Worm (Caenorhabditis elegans) whole organism, young adult: ENCODE results near the gene frm-10.
A peak's percentile ranks its signal among the peaks of the same experiment; 100 is the strongest.

ENCODE experiments used
- B0035.1 ChIP-seq: sonication (generic microtip); optimal IDR thresholded peaks from 2 replicates; lab custom pipeline; 2016; ENCODE audit warnings: missing genetic modification characterization, mild to moderate bottlenecking, missing compliant biosample characterization, missing genotype, missing genetic modification reagents
- B0336.3 ChIP-seq: fragments of 200-800 bp; sonication (Bioruptor generic); IDR thresholded peaks from 2 replicates; pipeline ENCODE4 v1.3.6; 2022; ENCODE audit warnings: missing genetic modification characterization, missing compliant biosample characterization
- C06A6.2 ChIP-seq: fragments of 200-800 bp; sonication (Bioruptor generic); conservative IDR thresholded peaks from 2 replicates; pipeline ENCODE4 v1.3.6; 2022; ENCODE audit warnings: missing genetic modification characterization, missing compliant biosample characterization
- D2030.7 ChIP-seq: fragments of 200-800 bp; sonication (Bioruptor generic); IDR thresholded peaks from 2 replicates; pipeline ENCODE4 v1.3.6; 2022; ENCODE audit warnings: missing genetic modification reagents, missing genetic modification characterization, missing compliant biosample characterization
- F23B12.7 ChIP-seq: sonication (generic microtip); optimal IDR thresholded peaks from 2 replicates; lab custom pipeline; 2017; ENCODE audit warnings: missing genetic modification characterization, mild to moderate bottlenecking, missing compliant biosample characterization, antibody characterized with exemption, moderate library complexity; ENCODE audit not compliant: insufficient read depth
- F39B2.1 ChIP-seq: fragments of 200-800 bp; sonication (Bioruptor generic); IDR thresholded peaks from 2 replicates; pipeline ENCODE4 v1.3.6; 2022; ENCODE audit warnings: missing genetic modification reagents, missing genetic modification characterization, missing compliant biosample characterization
- F57A8.1 ChIP-seq: fragments of 200-800 bp; sonication (Bioruptor generic); optimal IDR thresholded peaks from 2 replicates; lab custom pipeline; 2018; ENCODE audit warnings: mild to moderate bottlenecking, missing genetic modification characterization, moderate library complexity, missing compliant biosample characterization
- K11D2.4 ChIP-seq: fragments of 200-800 bp; sonication (Bioruptor generic); IDR thresholded peaks from 2 replicates; pipeline ENCODE4 v1.3.6; 2022; ENCODE audit warnings: missing genetic modification reagents, missing genetic modification characterization, missing compliant biosample characterization
- T26A5.8 ChIP-seq: sonication (generic microtip); optimal IDR thresholded peaks from 2 replicates; lab custom pipeline; 2016; ENCODE audit warnings: missing genetic modification characterization, missing compliant biosample characterization
- ZK185.1 ChIP-seq: sonication (generic microtip); optimal IDR thresholded peaks from 2 replicates; lab custom pipeline; 2016; ENCODE audit warnings: mild to moderate bottlenecking, missing genetic modification characterization, missing compliant biosample characterization; ENCODE audit not compliant: poor library complexity, severe bottlenecking
- ama-1 ChIP-seq, 3 experiments: fragments of 150-350 bp in 1 of 3; sonication (generic microtip) in 2 of 3; optimal IDR thresholded peaks; 2 replicates each; lab custom pipeline; 2014 to 2018; ENCODE audit warnings: missing biosample characterization in 2 of 3, missing genetic modification characterization in 2 of 3, missing genetic modification reagents in 2 of 3
- atf-7 ChIP-seq: sonication (generic microtip); optimal IDR thresholded peaks from 2 replicates; lab custom pipeline; 2017; ENCODE audit warnings: mild to moderate bottlenecking, missing genetic modification characterization, missing compliant biosample characterization
- attf-3 ChIP-seq: fragments of 200-800 bp; sonication (Bioruptor generic); conservative IDR thresholded peaks from 2 replicates; pipeline ENCODE4 v1.3.6; 2022; ENCODE audit warnings: missing genetic modification reagents, missing genetic modification characterization, missing compliant biosample characterization
- attf-5 ChIP-seq: fragments of 200-800 bp; sonication (Bioruptor generic); optimal IDR thresholded peaks from 2 replicates; lab custom pipeline; 2018; ENCODE audit warnings: mild to moderate bottlenecking, missing genetic modification characterization, missing compliant biosample characterization
- cebp-1 ChIP-seq, 2 experiments: fragments of 200-800 bp in 1 of 2; sonication (Bioruptor generic) in 1 of 2; sonication (generic microtip) in 1 of 2; IDR thresholded peaks in 1 of 2; optimal IDR thresholded peaks in 1 of 2; 2 replicates each; pipeline versions ENCODE4 v1.3.6 to Lab custom; 2017 to 2022; ENCODE audit warnings: missing compliant biosample characterization in 2 of 2, missing genetic modification characterization in 2 of 2, mild to moderate bottlenecking in 1 of 2, missing genetic modification reagents in 1 of 2, moderate library complexity in 1 of 2
- ceh-27 ChIP-seq: fragments of 200-800 bp; sonication (Bioruptor generic); optimal IDR thresholded peaks from 2 replicates; lab custom pipeline; 2018; ENCODE audit warnings: mild to moderate bottlenecking, missing genetic modification characterization, moderate library complexity, missing compliant biosample characterization
- dox-1 ChIP-seq: fragments of 200-800 bp; sonication (Bioruptor generic); IDR thresholded peaks from 2 replicates; pipeline ENCODE4 v1.3.6; 2022; ENCODE audit warnings: missing genetic modification reagents, missing genetic modification characterization, missing compliant biosample characterization
- egl-44 ChIP-seq: fragments of 200-800 bp; sonication (Bioruptor generic); IDR thresholded peaks from 2 replicates; pipeline ENCODE4 v1.3.6; 2022; ENCODE audit warnings: missing genetic modification reagents, missing genetic modification characterization, missing compliant biosample characterization
- egrh-3 ChIP-seq: fragments of 200-800 bp; sonication (Bioruptor generic); IDR thresholded peaks from 2 replicates; pipeline ENCODE4 v1.3.6; 2022; ENCODE audit warnings: missing genetic modification reagents, missing genetic modification characterization, missing compliant biosample characterization
- hlh-26 ChIP-seq: fragments of 200-800 bp; sonication (Bioruptor generic); conservative IDR thresholded peaks from 2 replicates; pipeline ENCODE4 v1.3.6; 2022; ENCODE audit warnings: missing genetic modification reagents, missing genetic modification characterization, missing compliant biosample characterization
- hmg-1.2 ChIP-seq: fragments of 200-800 bp; sonication (Bioruptor generic); IDR thresholded peaks from 2 replicates; pipeline ENCODE4 v1.3.6; 2022; ENCODE audit warnings: missing genetic modification reagents, missing genetic modification characterization, missing compliant biosample characterization
- let-607 ChIP-seq, 2 experiments: fragments of 200-800 bp in 1 of 2; sonication (Bioruptor generic) in 1 of 2; sonication (generic microtip) in 1 of 2; optimal IDR thresholded peaks; 2 replicates each; lab custom pipeline; 2016 to 2018; ENCODE audit warnings: mild to moderate bottlenecking in 2 of 2, missing compliant biosample characterization in 2 of 2, missing genetic modification characterization in 2 of 2, moderate library complexity in 2 of 2, missing genotype in 1 of 2
- lin-40 ChIP-seq: sonication (generic microtip); optimal IDR thresholded peaks from 2 replicates; lab custom pipeline; 2016; ENCODE audit warnings: missing genetic modification characterization, mild to moderate bottlenecking, missing compliant biosample characterization, missing genotype, missing genetic modification reagents
- lir-1 ChIP-seq: fragments of 200-800 bp; sonication (Bioruptor generic); conservative IDR thresholded peaks from 2 replicates; pipeline ENCODE4 v1.3.6; 2022; ENCODE audit warnings: missing genetic modification reagents, missing genetic modification characterization, missing compliant biosample characterization
- madf-10 ChIP-seq: sonication (generic microtip); optimal IDR thresholded peaks from 2 replicates; lab custom pipeline; 2016; ENCODE audit warnings: mild to moderate bottlenecking, missing genetic modification characterization, missing compliant biosample characterization
- madf-6 ChIP-seq: fragments of 200-800 bp; sonication (Bioruptor generic); IDR thresholded peaks from 2 replicates; pipeline ENCODE4 v1.3.6; 2022; ENCODE audit warnings: missing genetic modification reagents, missing genetic modification characterization, missing compliant biosample characterization
- mcd-1 ChIP-seq: fragments of 200-800 bp; sonication (Bioruptor generic); IDR thresholded peaks from 2 replicates; pipeline ENCODE4 v1.3.6; 2022; ENCODE audit warnings: missing genetic modification reagents, missing genetic modification characterization, missing compliant biosample characterization
- nfyb-1 ChIP-seq: fragments of 200-800 bp; sonication (Bioruptor generic); IDR thresholded peaks from 2 replicates; pipeline ENCODE4 v1.3.6; 2022; ENCODE audit warnings: missing genetic modification reagents, missing genetic modification characterization, missing compliant biosample characterization
- nhr-80 ChIP-seq: sonication (generic microtip); optimal IDR thresholded peaks from 2 replicates; lab custom pipeline; 2016; ENCODE audit warnings: missing genetic modification characterization, missing compliant biosample characterization
- nhr-90 ChIP-seq: sonication (generic microtip); optimal IDR thresholded peaks from 2 replicates; lab custom pipeline; 2016; ENCODE audit warnings: missing genotype, mild to moderate bottlenecking, missing genetic modification characterization, missing compliant biosample characterization
- pbrm-1 ChIP-seq: fragments of 200-800 bp; sonication (Bioruptor generic); IDR thresholded peaks from 2 replicates; pipeline ENCODE4 v1.3.6; 2022; ENCODE audit warnings: missing genetic modification reagents, missing genetic modification characterization, missing compliant biosample characterization
- pha-4 ChIP-seq: fragments of 150-350 bp; sonication (generic microtip); optimal IDR thresholded peaks from 2 replicates; lab custom pipeline; 2014; ENCODE audit warnings: missing biosample characterization, missing genetic modification reagents, missing genetic modification characterization
- rcor-1 ChIP-seq: fragments of 200-800 bp; sonication (Bioruptor generic); IDR thresholded peaks from 2 replicates; pipeline ENCODE4 v1.3.6; 2022; ENCODE audit warnings: missing genetic modification reagents, missing genetic modification characterization, missing compliant biosample characterization
- snpc-4 ChIP-seq, 5 experiments: fragments of 150-350 bp in 1 of 5; sonication (generic microtip) in 4 of 5; optimal IDR thresholded peaks; 2 replicates each; lab custom pipeline; 2014 to 2018; ENCODE audit warnings: missing genetic modification characterization in 5 of 5, missing biosample characterization in 3 of 5, antibody characterized with exemption in 2 of 5, mild to moderate bottlenecking in 2 of 5, missing compliant biosample characterization in 2 of 5, missing genotype in 2 of 5, moderate library complexity in 2 of 5, missing genetic modification reagents in 1 of 5
- unc-62 ChIP-seq: fragments of 150-350 bp; optimal IDR thresholded peaks from 2 replicates; lab custom pipeline; 2014; ENCODE audit warnings: missing biosample characterization, missing genetic modification reagents, missing genetic modification characterization
- ztf-18 ChIP-seq: sonication (generic microtip); optimal IDR thresholded peaks from 2 replicates; lab custom pipeline; 2016; ENCODE audit warnings: missing genotype, mild to moderate bottlenecking, missing genetic modification characterization, missing compliant biosample characterization

The frm-10 gene

ce11 chrV:13462974-13463373, at the start of gene frm-10:
frm-10 (plus strand) TSS chrV:13463207.
- TF ChIP-seq madf-6 (GFP tag; lab: Robert Waterston, UW) (no peak), ztf-18 (peak; percentile 39), ama-1 (optimal IDR thresholded peaks at IDR 0.05; lab: Kevin White, UChicago) (no peak), ama-1 (GFP tag; optimal IDR thresholded peaks at IDR 0.05; lab: Kevin White, UChicago) (no peak), attf-5 (GFP tag; lab: Kevin White, UChicago) (peak; percentile 93), madf-10 (tag; lab: Kevin White, UChicago) (peak; percentile 74), T26A5.8 (no peak), nfyb-1 (GFP tag; lab: Robert Waterston, UW) (peak; percentile 74; the same call in 1 of the 2 replicates), snpc-4 (GFP tag; optimal IDR thresholded peaks at IDR 0.05; lab: Kevin White, UChicago) (no peak), snpc-4 (tag; optimal IDR thresholded peaks at IDR 0.05; lab: Kevin White, UChicago) (peak in 2 of 4 experiments; percentile 45 to 59), D2030.7 (no peak), dox-1 (GFP tag; lab: Robert Waterston, UW) (peak; percentile 84; the same call in 1 of the 2 replicates), lir-1 (no peak), ZK185.1 (tag; lab: Kevin White, UChicago) (peak; percentile 54), F57A8.1 (no peak), F23B12.7 (tag; lab: Kevin White, UChicago) (no peak), mcd-1 (GFP tag; lab: Robert Waterston, UW) (no peak; the same call in 1 of the 2 replicates), ceh-27 (GFP tag; lab: Kevin White, UChicago) (peak; percentile 21), atf-7 (tag; lab: Kevin White, UChicago) (peak; percentile 84), rcor-1 (GFP tag; lab: Robert Waterston, UW) (0 out of 2 replicates have a peak, but pooled peaks have one; percentile 36), cebp-1 (GFP tag; IDR thresholded peaks at IDR 0.05; lab: Robert Waterston, UW) (peak; percentile 99), cebp-1 (tag; optimal IDR thresholded peaks at IDR 0.05; lab: Kevin White, UChicago) (peak; percentile 100), nhr-80 (tag; lab: Kevin White, UChicago) (peak; percentile 94), C06A6.2 (GFP tag; lab: Robert Waterston, UW) (peak; percentile 51; the same call in 1 of the 2 replicates), unc-62 (GFP tag; lab: Kevin White, UChicago) (peak; percentile 54), K11D2.4 (GFP tag; lab: Robert Waterston, UW) (peak; percentile 34; the same call in 1 of the 2 replicates), nhr-90 (tag; lab: Kevin White, UChicago) (peak; percentile 45), egrh-3 (GFP tag; lab: Robert Waterston, UW) (no peak), B0336.3 (GFP tag; lab: Robert Waterston, UW) (peak; percentile 78; the same call in 1 of the 2 replicates), let-607 (tag; optimal IDR thresholded peaks at IDR 0.05; lab: Kevin White, UChicago) (peak; percentile 40 to 79), egl-44 (GFP tag; lab: Robert Waterston, UW) (peak; percentile 68; the same call in 1 of the 2 replicates), B0035.1 (tag; lab: Kevin White, UChicago) (no peak), lin-40 (tag; lab: Kevin White, UChicago) (peak; percentile 69), hlh-26 (GFP tag; lab: Robert Waterston, UW) (no peak), pha-4 (tag; lab: Kevin White, UChicago) (peak; percentile 34), F39B2.1 (GFP tag; lab: Robert Waterston, UW) (no peak), hmg-1.2 (GFP tag; lab: Robert Waterston, UW) (peak; percentile 93), pbrm-1 (GFP tag; lab: Robert Waterston, UW) (peak; percentile 58; the same call in 1 of the 2 replicates), attf-3 (0 out of 2 replicates have a peak, but pooled peaks have one; percentile 34)
- TF ChIP-seq, all 124 proteins: peak for 24
